Worm (Caenorhabditis elegans): ENCODE results near the gene glo-3.

DNA sequence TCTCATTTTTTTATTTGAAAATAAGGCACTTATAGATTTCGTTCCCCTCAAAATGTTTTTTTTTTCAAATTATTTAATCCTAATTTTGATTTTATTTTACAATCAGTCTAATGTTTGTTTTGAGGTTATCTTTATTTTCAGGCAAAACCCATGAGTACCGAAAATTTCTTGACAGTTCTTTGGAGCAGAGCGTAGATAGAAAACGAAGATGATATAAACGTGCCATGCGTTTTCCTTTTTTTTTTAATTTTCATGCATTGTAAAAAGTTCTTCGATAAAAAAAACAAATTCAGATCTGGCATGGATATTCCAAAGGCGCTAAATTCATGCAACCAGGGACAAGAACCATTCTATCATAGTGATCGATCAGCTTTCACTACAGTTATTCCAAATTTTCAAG lies 42.5 kb upstream of the glo-3 start, which contains the start of gene C33D3.5:
- no peak for TF ChIP-seq snpc-4 (tag; optimal IDR thresholded peaks at IDR 0.05)
- TF ChIP-seq lin-11 (tag; optimal IDR thresholded peaks at IDR 0.05) = no peak
- TF ChIP-seq ztf-11 (tag; optimal IDR thresholded peaks at IDR 0.05) = no peak
- no peak for TF ChIP-seq nhr-12 (tag; optimal IDR thresholded peaks at IDR 0.05)
- no peak for TF ChIP-seq peb-1 (tag; optimal IDR thresholded peaks at IDR 0.05)
- TF ChIP-seq skn-1 (tag; optimal IDR thresholded peaks at IDR 0.05) = no peak
- TF ChIP-seq lsy-2 (tag; optimal IDR thresholded peaks at IDR 0.05) = no peak
- TF ChIP-seq elt-3 (tag; optimal IDR thresholded peaks at IDR 0.05) = no peak
- TF ChIP-seq ceh-82 (tag; optimal IDR thresholded peaks at IDR 0.05) = no peak
- TF ChIP-seq lin-39 (tag; optimal IDR thresholded peaks at IDR 0.05) = no peak
- TF ChIP-seq nhr-77 (tag; optimal IDR thresholded peaks at IDR 0.05) = no peak
